Fruit fly (Drosophila melanogaster): Measurements from ENCODE around the gene CG13114.
A peak's percentile ranks its signal among the peaks of the same experiment; 100 is the strongest.

The CG13114 gene

DNA sequence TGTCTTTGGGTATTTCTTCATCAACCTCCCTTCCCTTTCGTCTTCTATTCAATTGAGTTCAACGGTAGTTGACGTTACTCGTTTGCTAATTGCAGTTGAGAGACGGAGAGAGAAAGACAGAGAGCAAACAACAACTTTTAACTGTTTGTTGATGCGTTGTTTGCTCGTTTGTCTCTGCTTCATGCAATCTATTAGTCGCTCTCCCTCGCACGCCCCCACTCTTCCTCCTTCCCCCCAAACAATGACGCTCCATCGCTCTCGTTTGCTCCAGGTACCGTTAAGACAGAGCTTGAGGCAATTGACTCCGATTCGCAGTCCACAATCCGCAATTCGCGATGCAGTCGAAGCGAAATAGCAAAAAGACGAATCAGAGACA, 48.3 kb upstream of the CG13114 start:
- TF ChIP-seq CG32264 (GFP tag; optimal IDR thresholded peaks at IDR 0.05) (no peak), woc (GFP tag; optimal IDR thresholded peaks at IDR 0.05) (no peak), psq (GFP tag; optimal IDR thresholded peaks at IDR 0.05) (peak; percentile 42), CrebA (GFP tag; optimal IDR thresholded peaks at IDR 0.05; ENCODE audit: borderline replicate concordance) (no peak), br (GFP tag; optimal IDR thresholded peaks at IDR 0.05) (no peak), dsf (GFP tag; optimal IDR thresholded peaks at IDR 0.05; ENCODE audit: borderline replicate concordance) (no peak), dl (GFP tag; optimal IDR thresholded peaks at IDR 0.05; ENCODE audit: insufficient read depth in 1 of 2, partially characterized antibody in 2 of 2) (no peak), Myc (optimal IDR thresholded peaks at IDR 0.05) (no peak), Jra (GFP tag; optimal IDR thresholded peaks at IDR 0.05) (no peak), Hnf4 (GFP tag; optimal IDR thresholded peaks at IDR 0.05) (no peak), CG9705 (GFP tag; optimal IDR thresholded peaks at IDR 0.05) (no peak), Rel (GFP tag; optimal IDR thresholded peaks at IDR 0.05) (no peak), Rel (tag; optimal IDR thresholded peaks at IDR 0.05) (peak; percentile 25), jim (GFP tag; optimal IDR thresholded peaks at IDR 0.05) (no peak)

- TF ChIP-seq Jra (GFP tag; optimal IDR thresholded peaks at IDR 0.05) = no peak
- peak; percentile 39 for TF ChIP-seq rgr (GFP tag; optimal IDR thresholded peaks at IDR 0.05)
- TF ChIP-seq lola (GFP tag; optimal IDR thresholded peaks at IDR 0.05) = no peak
- TF ChIP-seq Mio (GFP tag; optimal IDR thresholded peaks at IDR 0.05) = no peak
- peak; percentile 41 for TF ChIP-seq OdsH (GFP tag; optimal IDR thresholded peaks at IDR 0.05)
- TF ChIP-seq ey (GFP tag; optimal IDR thresholded peaks at IDR 0.05) = peak; percentile 53
- TF ChIP-seq h (GFP tag; optimal IDR thresholded peaks at IDR 0.05) = peak; percentile 24
- TF ChIP-seq br (GFP tag; optimal IDR thresholded peaks at IDR 0.05) = peak; percentile 23
- TF ChIP-seq sv (GFP tag; optimal IDR thresholded peaks at IDR 0.05) = peak; percentile 4
- TF ChIP-seq fru (GFP tag; optimal IDR thresholded peaks at IDR 0.05) = peak; percentile 30
- peak; percentile 19 for TF ChIP-seq Hnf4 (GFP tag; optimal IDR thresholded peaks at IDR 0.05)
- TF ChIP-seq woc (GFP tag; optimal IDR thresholded peaks at IDR 0.05) = peak; percentile 23
- TF ChIP-seq psq (GFP tag; optimal IDR thresholded peaks at IDR 0.05) = peak; percentile 3
- TF ChIP-seq Vsx2 (GFP tag; optimal IDR thresholded peaks at IDR 0.05; ENCODE audit: partially characterized antibody) = no peak
- no peak for TF ChIP-seq Sp1 (GFP tag; optimal IDR thresholded peaks at IDR 0.05)
- peak; percentile 78 for TF ChIP-seq CrebA (GFP tag; optimal IDR thresholded peaks at IDR 0.05; ENCODE audit: borderline replicate concordance)
- TF ChIP-seq Rel (GFP tag; optimal IDR thresholded peaks at IDR 0.05) = no peak
- no peak for TF ChIP-seq Rel (tag; optimal IDR thresholded peaks at IDR 0.05)
Observed at dm6 chr2L:9498185-9498984, 47.2 kb upstream of the CG13114 start.

dm6 chr2L:9498985-9499249, 46.7 kb upstream of the CG13114 start:
- TF ChIP-seq Myc (optimal IDR thresholded peaks at IDR 0.05) (no peak), Rel (GFP tag; optimal IDR thresholded peaks at IDR 0.05) (no peak), Rel (tag; optimal IDR thresholded peaks at IDR 0.05) (peak; percentile 81), dl (GFP tag; optimal IDR thresholded peaks at IDR 0.05; ENCODE audit: insufficient read depth in 1 of 2, partially characterized antibody in 2 of 2) (no peak), foxo (GFP tag; optimal IDR thresholded peaks at IDR 0.05) (no peak)

DNA sequence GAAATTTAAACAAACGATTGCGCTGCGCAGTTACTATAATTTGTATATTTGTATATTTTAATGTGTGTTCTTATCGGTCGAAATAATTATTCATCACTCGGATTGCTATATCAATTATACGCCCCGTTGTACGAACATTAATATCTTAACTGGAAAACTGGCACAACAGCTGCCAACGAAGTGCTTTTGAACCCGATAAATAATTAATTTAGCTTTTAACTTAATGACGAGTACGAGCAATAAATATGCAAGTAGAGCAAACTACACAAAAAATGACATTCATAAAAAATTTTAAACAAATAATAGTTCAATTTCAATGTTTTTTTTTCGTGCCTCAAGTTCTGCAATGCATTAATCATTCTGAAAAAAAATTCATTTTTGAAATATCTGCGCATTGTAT, 45.2 kb upstream of the CG13114 start:
- TF ChIP-seq foxo (GFP tag; optimal IDR thresholded peaks at IDR 0.05) (no peak), tai (GFP tag; optimal IDR thresholded peaks at IDR 0.05) (no peak), woc (GFP tag; optimal IDR thresholded peaks at IDR 0.05) (no peak), OdsH (GFP tag; optimal IDR thresholded peaks at IDR 0.05) (no peak), Hnf4 (GFP tag; optimal IDR thresholded peaks at IDR 0.05) (no peak), N (GFP tag; optimal IDR thresholded peaks at IDR 0.05) (no peak), rgr (GFP tag; optimal IDR thresholded peaks at IDR 0.05) (no peak), CrebA (GFP tag; optimal IDR thresholded peaks at IDR 0.05; ENCODE audit: borderline replicate concordance) (no peak)

DNA sequence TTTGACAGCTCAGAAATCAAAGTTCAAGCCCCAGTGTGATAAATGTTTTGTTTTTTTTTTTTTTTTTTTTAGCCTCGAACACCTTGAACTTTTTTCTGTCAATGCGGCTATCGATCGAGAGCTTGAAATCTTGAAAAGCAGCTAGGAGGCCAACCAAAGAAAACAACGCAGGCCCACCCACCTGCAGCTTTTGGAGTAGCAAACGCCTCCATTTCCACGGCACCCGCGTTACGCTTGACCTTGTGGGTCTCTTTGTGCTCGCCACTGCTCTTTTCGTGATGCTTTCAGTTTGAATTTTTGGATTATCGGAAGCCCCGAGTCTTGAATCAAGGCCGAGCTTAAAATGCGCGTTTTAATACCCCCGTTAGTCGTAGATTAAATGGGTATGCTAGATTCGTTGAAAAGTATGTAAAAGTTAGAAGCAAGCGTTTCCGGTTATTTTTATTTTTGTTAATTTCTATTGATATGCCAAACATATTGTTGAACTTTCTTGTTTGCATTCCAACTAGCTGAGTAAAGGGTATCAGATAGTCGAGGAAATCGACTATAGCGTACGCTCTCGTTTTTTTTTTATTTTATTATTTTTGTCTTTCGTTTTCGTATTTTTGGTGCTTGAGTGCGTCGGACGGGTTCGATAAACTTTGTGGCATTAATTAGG, 42.7 kb upstream of the CG13114 start:
- TF ChIP-seq ey (GFP tag; optimal IDR thresholded peaks at IDR 0.05) = peak; percentile 39
- TF ChIP-seq GATAd (GFP tag; optimal IDR thresholded peaks at IDR 0.05) = no peak
- no peak for TF ChIP-seq N (GFP tag; optimal IDR thresholded peaks at IDR 0.05)
- TF ChIP-seq rgr (GFP tag; optimal IDR thresholded peaks at IDR 0.05) = peak; percentile 43
- no peak for TF ChIP-seq Dif (GFP tag; optimal IDR thresholded peaks at IDR 0.05; ENCODE audit: partially characterized antibody)
- TF ChIP-seq pan (optimal IDR thresholded peaks at IDR 0.05) = no peak
- peak in 1 of 2 experiments; percentile 58 for TF ChIP-seq foxo (GFP tag; optimal IDR thresholded peaks at IDR 0.05)
- TF ChIP-seq Mio (GFP tag; optimal IDR thresholded peaks at IDR 0.05) = no peak
- TF ChIP-seq fru (GFP tag; optimal IDR thresholded peaks at IDR 0.05) = peak; percentile 5
- TF ChIP-seq CG9705 (GFP tag; optimal IDR thresholded peaks at IDR 0.05) = no peak
- TF ChIP-seq jim (GFP tag; optimal IDR thresholded peaks at IDR 0.05) = no peak
- peak; percentile 67 for TF ChIP-seq sv (GFP tag; optimal IDR thresholded peaks at IDR 0.05)
- TF ChIP-seq tai (GFP tag; optimal IDR thresholded peaks at IDR 0.05) = no peak
- no peak for TF ChIP-seq lola (GFP tag; optimal IDR thresholded peaks at IDR 0.05)
- TF ChIP-seq Hr83 (GFP tag; optimal IDR thresholded peaks at IDR 0.05; ENCODE audit: poor library complexity, severe bottlenecking) = no peak
- peak; percentile 32 for TF ChIP-seq OdsH (GFP tag; optimal IDR thresholded peaks at IDR 0.05)
- peak; percentile 64 for TF ChIP-seq h (GFP tag; optimal IDR thresholded peaks at IDR 0.05)
- TF ChIP-seq HLH106 (tag; optimal IDR thresholded peaks at IDR 0.05) = no peak
- no peak for TF ChIP-seq Myc (optimal IDR thresholded peaks at IDR 0.05)
- TF ChIP-seq Sp1 (GFP tag; optimal IDR thresholded peaks at IDR 0.05) = no peak
- TF ChIP-seq brk (GFP tag; optimal IDR thresholded peaks at IDR 0.05) = peak; percentile 12
- no peak for TF ChIP-seq Vsx2 (GFP tag; optimal IDR thresholded peaks at IDR 0.05; ENCODE audit: partially characterized antibody)
- peak; percentile 26 for TF ChIP-seq psq (GFP tag; optimal IDR thresholded peaks at IDR 0.05)
- no peak for TF ChIP-seq usp (GFP tag; optimal IDR thresholded peaks at IDR 0.05)
- no peak for TF ChIP-seq sage (GFP tag; optimal IDR thresholded peaks at IDR 0.05)
- no peak for TF ChIP-seq Dfd (GFP tag; optimal IDR thresholded peaks at IDR 0.05)
